Worm (Caenorhabditis elegans) whole organism, L4/young adult: ENCODE results near the gene pals-17.

Experiments
- W03F9.2 ChIP-seq: fragments of 150-350 bp; optimal IDR thresholded peaks from 2 replicates; lab custom pipeline; 2014; ENCODE audit warnings: missing biosample characterization, missing genetic modification characterization
- him-1 ChIP-seq: sonication (generic microtip); optimal IDR thresholded peaks from 2 replicates; lab custom pipeline; 2016; ENCODE audit warnings: missing genotype, missing genetic modification reagents, missing genetic modification characterization, missing compliant biosample characterization

ce11 chrIII:1350745-1351144 lies 40.9 kb downstream of the pals-17 start, which contains the start of gene Y82E9BL.3:
- TF ChIP-seq W03F9.2 (tag; lab: Kevin White, UChicago): no peak
- no peak for TF ChIP-seq him-1
